Fruit fly (Drosophila melanogaster) whole organism, embryonic: ENCODE data around the gene CG4629.

Experiments used
- Ada2b ChIP-seq: fragments of 200-800 bp; sonication (Bioruptor generic); IDR thresholded peaks from 2 replicates; pipeline ENCODE4 v1.3.6; 2022; ENCODE audit warnings: missing biosample characterization, missing genetic modification characterization
- B-H2 ChIP-seq: fragments of 200-800 bp; sonication (Bioruptor generic); optimal IDR thresholded peaks from 2 replicates; lab custom pipeline; 2018; ENCODE audit warnings: missing biosample characterization, mild to moderate bottlenecking, missing genetic modification characterization
- Bdp1 ChIP-seq: fragments of 200-800 bp; sonication (Bioruptor generic); optimal IDR thresholded peaks from 3 replicates; lab custom pipeline; 2016; ENCODE audit warnings: missing biosample characterization, missing genetic modification characterization
- CG12769 ChIP-seq: fragments of 200-800 bp; sonication (Bioruptor generic); optimal IDR thresholded peaks from 2 replicates; lab custom pipeline; 2019; ENCODE audit warnings: missing biosample characterization, mild to moderate bottlenecking, missing genetic modification characterization, moderate library complexity
- CG13424 ChIP-seq: fragments of 200-800 bp; sonication (Bioruptor generic); optimal IDR thresholded peaks from 2 replicates; lab custom pipeline; 2019; ENCODE audit warnings: missing biosample characterization, mild to moderate bottlenecking, missing genetic modification characterization, moderate library complexity
- CG13624 ChIP-seq: fragments of 200-800 bp; sonication (Bioruptor generic); optimal IDR thresholded peaks from 2 replicates; lab custom pipeline; 2016; ENCODE audit warnings: missing biosample characterization, missing genetic modification characterization
- CG14050 ChIP-seq: fragments of 200-800 bp; sonication (Bioruptor generic); IDR thresholded peaks from 3 replicates; pipeline ENCODE4 v1.3.6; 2022; ENCODE audit warnings: missing biosample characterization, missing genetic modification characterization
- CG14710 ChIP-seq: fragments of 200-800 bp; sonication (Bioruptor generic); optimal IDR thresholded peaks from 3 replicates; lab custom pipeline; 2019; ENCODE audit warnings: missing biosample characterization, mild to moderate bottlenecking, missing genetic modification characterization, moderate library complexity
- CG16815 ChIP-seq: fragments of 200-800 bp; sonication (Bioruptor generic); optimal IDR thresholded peaks from 3 replicates; lab custom pipeline; 2017; ENCODE audit warnings: missing biosample characterization, mild to moderate bottlenecking, missing genetic modification characterization
- CG2678 ChIP-seq: fragments of 200-800 bp; sonication (Bioruptor generic); optimal IDR thresholded peaks from 3 replicates; lab custom pipeline; 2019; ENCODE audit warnings: missing biosample characterization, mild to moderate bottlenecking, missing genetic modification characterization, moderate library complexity
- CG2875 ChIP-seq: fragments of 200-800 bp; sonication (Bioruptor generic); optimal IDR thresholded peaks from 2 replicates; lab custom pipeline; 2017; ENCODE audit warnings: missing biosample characterization, mild to moderate bottlenecking, missing genetic modification characterization, missing genetic modification reagents
- CG5180 ChIP-seq: fragments of 200-800 bp; sonication (Bioruptor generic); optimal IDR thresholded peaks from 3 replicates; lab custom pipeline; 2017; ENCODE audit warnings: missing biosample characterization, missing genetic modification characterization, mild to moderate bottlenecking, moderate library complexity, missing genetic modification reagents
- CG6654 ChIP-seq: fragments of 200-800 bp; sonication (Bioruptor generic); optimal IDR thresholded peaks from 2 replicates; lab custom pipeline; 2017; ENCODE audit warnings: missing biosample characterization, mild to moderate bottlenecking, missing genetic modification characterization
- CG6791 ChIP-seq: fragments of 200-800 bp; sonication (Bioruptor generic); IDR thresholded peaks from 3 replicates; pipeline ENCODE4 v1.3.6; 2022; ENCODE audit warnings: missing biosample characterization, missing genetic modification characterization; ENCODE audit not compliant: partially characterized antibody
- CG8388 ChIP-seq: fragments of 200-800 bp; sonication (Bioruptor generic); optimal IDR thresholded peaks from 2 replicates; lab custom pipeline; 2019; ENCODE audit warnings: missing biosample characterization, mild to moderate bottlenecking, missing genetic modification characterization, moderate library complexity
- CG8924 ChIP-seq: fragments of 200-800 bp; optimal IDR thresholded peaks from 3 replicates; lab custom pipeline; 2019; ENCODE audit warnings: missing biosample characterization, mild to moderate bottlenecking, missing genetic modification characterization, moderate library complexity
- CG9215 ChIP-seq: fragments of 200-800 bp; sonication (Bioruptor generic); IDR thresholded peaks from 2 replicates; pipeline ENCODE4 v1.3.6; 2022; ENCODE audit warnings: missing biosample characterization, missing genetic modification characterization
- CG9437 ChIP-seq: fragments of 200-800 bp; sonication (Bioruptor generic); optimal IDR thresholded peaks from 2 replicates; lab custom pipeline; 2018; ENCODE audit warnings: missing biosample characterization, mild to moderate bottlenecking, missing genetic modification characterization
- CG9727 ChIP-seq: fragments of 200-800 bp; sonication (Bioruptor generic); optimal IDR thresholded peaks from 3 replicates; lab custom pipeline; 2017; ENCODE audit warnings: missing biosample characterization, mild to moderate bottlenecking, missing genetic modification characterization
- CG9797 ChIP-seq: fragments of 200-800 bp; sonication (Bioruptor generic); optimal IDR thresholded peaks from 3 replicates; lab custom pipeline; 2018; ENCODE audit warnings: missing biosample characterization, mild to moderate bottlenecking, missing genetic modification characterization
- CG9817 ChIP-seq: fragments of 200-800 bp; sonication (Bioruptor generic); optimal IDR thresholded peaks from 2 replicates; lab custom pipeline; 2018; ENCODE audit warnings: missing biosample characterization, mild to moderate bottlenecking, missing genetic modification characterization, moderate library complexity
- CTCF ChIP-seq: fragments of 200-800 bp; sonication (Bioruptor generic); optimal IDR thresholded peaks from 2 replicates; lab custom pipeline; 2017; ENCODE audit warnings: missing biosample characterization, mild to moderate bottlenecking, missing genetic modification characterization, moderate library complexity
- Dip2 ChIP-seq: fragments of 200-800 bp; sonication (Bioruptor generic); IDR thresholded peaks from 2 replicates; pipeline ENCODE4 v1.3.6; 2022; ENCODE audit warnings: missing biosample characterization, missing genetic modification characterization
- Doc3 ChIP-seq: fragments of 200-800 bp; sonication (Bioruptor generic); IDR thresholded peaks from 3 replicates; pipeline ENCODE4 v1.3.6; 2022; ENCODE audit warnings: missing biosample characterization, missing genetic modification characterization; ENCODE audit not compliant: partially characterized antibody
- Fer2 ChIP-seq: fragments of 200-800 bp; sonication (Bioruptor generic); optimal IDR thresholded peaks from 2 replicates; lab custom pipeline; 2018; ENCODE audit warnings: missing biosample characterization, mild to moderate bottlenecking, missing genetic modification characterization, moderate library complexity
- Gug ChIP-seq: fragments of 200-800 bp; sonication (Bioruptor generic); IDR thresholded peaks from 4 replicates; pipeline ENCODE4 v1.3.6; 2022; ENCODE audit warnings: missing biosample characterization, missing genetic modification characterization
- Scr ChIP-seq: fragments of 200-800 bp; sonication (Bioruptor generic); IDR thresholded peaks from 2 replicates; pipeline ENCODE4 v1.3.6; 2022; ENCODE audit warnings: missing biosample characterization, missing genetic modification characterization; ENCODE audit not compliant: partially characterized antibody
- Trl ChIP-seq, 3 experiments: fragments of >200 bp in 2 of 3; fragments of 200-800 bp in 1 of 3; sonication (Bioruptor generic) in 1 of 3; optimal IDR thresholded peaks; 2 replicates in 1 of 3; 3 replicates in 2 of 3; lab custom pipeline; 2016 to 2017; ENCODE audit warnings: missing biosample characterization in 1 of 3, missing genetic modification characterization in 1 of 3
- Usf ChIP-seq: fragments of 200-800 bp; sonication (Bioruptor generic); optimal IDR thresholded peaks from 2 replicates; lab custom pipeline; 2017; ENCODE audit warnings: missing genotype, missing biosample characterization, missing genetic modification characterization
- Xrp1 ChIP-seq: fragments of 200-800 bp; sonication (Bioruptor generic); IDR thresholded peaks from 2 replicates; pipeline ENCODE4 v1.3.6; 2022; ENCODE audit warnings: missing biosample characterization, missing genetic modification characterization
- ac ChIP-seq: fragments of 200-800 bp; sonication (Bioruptor generic); optimal IDR thresholded peaks from 3 replicates; lab custom pipeline; 2017; ENCODE audit warnings: missing biosample characterization, mild to moderate bottlenecking, missing genetic modification characterization
- ara ChIP-seq: fragments of 200-800 bp; sonication (Bioruptor generic); IDR thresholded peaks from 2 replicates; pipeline ENCODE4 v1.3.6; 2022; ENCODE audit warnings: missing biosample characterization, missing genetic modification characterization
- ash1 ChIP-seq: fragments of 200-800 bp; sonication (Bioruptor generic); optimal IDR thresholded peaks from 2 replicates; lab custom pipeline; 2018; ENCODE audit warnings: missing biosample characterization, mild to moderate bottlenecking, missing genetic modification characterization
- bsh ChIP-seq, 2 experiments: fragments of 200-800 bp; sonication (Bioruptor generic); optimal IDR thresholded peaks; 2 replicates each; lab custom pipeline; 2017 to 2018; ENCODE audit warnings: mild to moderate bottlenecking in 2 of 2, missing biosample characterization in 2 of 2, missing genetic modification characterization in 2 of 2, moderate library complexity in 1 of 2
- btn ChIP-seq: fragments of 200-800 bp; sonication (Bioruptor generic); optimal IDR thresholded peaks from 2 replicates; lab custom pipeline; 2016; ENCODE audit warnings: missing biosample characterization, missing genetic modification characterization
- cg ChIP-seq: fragments of 200-800 bp; sonication (Bioruptor generic); optimal IDR thresholded peaks from 3 replicates; lab custom pipeline; 2019; ENCODE audit warnings: missing biosample characterization, mild to moderate bottlenecking, missing genetic modification characterization, moderate library complexity
- ci ChIP-seq: fragments of 200-800 bp; sonication (Bioruptor generic); IDR thresholded peaks from 3 replicates; pipeline ENCODE4 v1.3.6; 2022; ENCODE audit warnings: missing biosample characterization, missing genetic modification characterization
- crol ChIP-seq: fragments of 200-800 bp; sonication (Bioruptor generic); IDR thresholded peaks from 2 replicates; pipeline ENCODE4 v1.3.6; 2022; ENCODE audit warnings: missing biosample characterization, missing genetic modification characterization
- dimm ChIP-seq: fragments of 200-800 bp; sonication (Bioruptor generic); IDR thresholded peaks from 2 replicates; pipeline ENCODE4 v1.3.6; 2022; ENCODE audit warnings: missing biosample characterization, missing genetic modification characterization
- disco-r ChIP-seq: fragments of 200-800 bp; sonication (Bioruptor generic); optimal IDR thresholded peaks from 2 replicates; lab custom pipeline; 2016; ENCODE audit warnings: missing biosample characterization, missing genetic modification characterization
- ems ChIP-seq: fragments of 200-800 bp; sonication (Bioruptor generic); optimal IDR thresholded peaks from 3 replicates; lab custom pipeline; 2016; ENCODE audit warnings: missing biosample characterization, missing genetic modification characterization
- grau ChIP-seq: fragments of 200-800 bp; optimal IDR thresholded peaks from 3 replicates; lab custom pipeline; 2019; ENCODE audit warnings: missing biosample characterization, mild to moderate bottlenecking, missing genetic modification characterization, moderate library complexity
- gt ChIP-seq: fragments of 200-800 bp; sonication (Bioruptor generic); IDR thresholded peaks from 2 replicates; pipeline ENCODE4 v1.3.6; 2022; ENCODE audit warnings: missing biosample characterization, missing genetic modification characterization
- lola ChIP-seq, 3 experiments: fragments of >200 bp in 2 of 3; fragments of 200-800 bp in 1 of 3; sonication (Bioruptor generic) in 1 of 3; optimal IDR thresholded peaks; 2 replicates each; lab custom pipeline; 2017 to 2019; ENCODE audit warnings: missing biosample characterization in 3 of 3, missing genetic modification characterization in 3 of 3, mild to moderate bottlenecking in 1 of 3, moderate library complexity in 1 of 3
- p53 ChIP-seq: fragments of 200-800 bp; sonication (Bioruptor generic); optimal IDR thresholded peaks from 2 replicates; lab custom pipeline; 2016; ENCODE audit warnings: missing biosample characterization, missing genetic modification characterization
- pnt ChIP-seq: fragments of 200-800 bp; sonication (Bioruptor generic); optimal IDR thresholded peaks from 3 replicates; lab custom pipeline; 2016; ENCODE audit warnings: missing biosample characterization, missing genetic modification characterization
- ranshi ChIP-seq: fragments of 200-800 bp; sonication (Bioruptor generic); IDR thresholded peaks from 2 replicates; pipeline ENCODE4 v1.3.6; 2022; ENCODE audit warnings: missing biosample characterization, missing genetic modification characterization
- slou ChIP-seq: fragments of 200-800 bp; sonication (Bioruptor generic); optimal IDR thresholded peaks from 3 replicates; lab custom pipeline; 2016; ENCODE audit warnings: missing biosample characterization, missing genetic modification characterization
- tap ChIP-seq: fragments of 200-800 bp; optimal IDR thresholded peaks from 3 replicates; lab custom pipeline; 2019; ENCODE audit warnings: missing biosample characterization, mild to moderate bottlenecking, missing genetic modification characterization, moderate library complexity
- unpg ChIP-seq: fragments of 200-800 bp; sonication (Bioruptor generic); optimal IDR thresholded peaks from 3 replicates; lab custom pipeline; 2018; ENCODE audit warnings: missing biosample characterization, mild to moderate bottlenecking, missing genetic modification characterization, moderate library complexity

The CG4629 gene

dm6 chr2L:1072184-1072583 is 30.1 kb downstream of the CG4629 start (continued):
- TF ChIP-seq CG5180 (peak; percentile 88), CG16815 (GFP tag; lab: Kevin White, UChicago) (peak; percentile 68), CG13424 (tag; lab: Kevin White, UChicago) (peak; percentile 86), disco-r (GFP tag; lab: Kevin White, UChicago) (peak; percentile 91), CG2678 (tag; lab: Kevin White, UChicago) (peak; percentile 93), ci (GFP tag; lab: Robert Waterston, UW) (peak; percentile 97), CG9215 (GFP tag; lab: Robert Waterston, UW) (peak; percentile 57), CG9727 (peak; percentile 95), CG9817 (tag; lab: Kevin White, UChicago) (peak; percentile 82), slou (peak; percentile 91), B-H2 (GFP tag; lab: Kevin White, UChicago) (peak; percentile 88), CTCF (GFP tag; lab: Kevin White, UChicago) (peak; percentile 70), ranshi (GFP tag; lab: Robert Waterston, UW) (peak; percentile 88), CG2875 (GFP tag; lab: Kevin White, UChicago) (peak; percentile 99), Usf (GFP tag; lab: Kevin White, UChicago) (peak; percentile 79), CG8388 (GFP tag; lab: Kevin White, UChicago) (peak; percentile 81), Doc3 (no peak), Dip2 (GFP tag; lab: Robert Waterston, UW) (no peak), Fer2 (peak; percentile 84), btn (GFP tag; lab: Kevin White, UChicago) (peak; percentile 88), Gug (GFP tag; lab: Robert Waterston, UW) (peak; percentile 44; the same call in 1 of the 4 replicates), unpg (GFP tag; lab: Kevin White, UChicago) (peak; percentile 89), tap (peak; percentile 89), CG12769 (tag; lab: Kevin White, UChicago) (peak; percentile 96), CG14710 (peak; percentile 91), Trl (optimal IDR thresholded peaks at IDR 0.05; lab: Kevin White, UChicago) (no peak), Trl (GFP tag; optimal IDR thresholded peaks at IDR 0.05; lab: Kevin White, UChicago) (peak; percentile 97), dimm (GFP tag; lab: Robert Waterston, UW) (peak; percentile 81; the same call in 1 of the 2 replicates), bsh (GFP tag; optimal IDR thresholded peaks at IDR 0.05; lab: Kevin White, UChicago) (peak; percentile 30 to 95), Ada2b (GFP tag; lab: Robert Waterston, UW) (peak; percentile 78), cg (GFP tag; lab: Kevin White, UChicago) (peak; percentile 13), Scr (GFP tag; lab: Robert Waterston, UW) (no peak), p53 (GFP tag; lab: Kevin White, UChicago) (peak; percentile 90), CG14050 (GFP tag; lab: Robert Waterston, UW) (peak; percentile 85), gt (GFP tag; lab: Robert Waterston, UW) (peak; percentile 72), pnt (GFP tag; lab: Kevin White, UChicago) (peak; percentile 87), CG9437 (GFP tag; lab: Kevin White, UChicago) (peak; percentile 49), ems (GFP tag; lab: Kevin White, UChicago) (peak; percentile 89), CG6654 (GFP tag; lab: Kevin White, UChicago) (peak; percentile 74), ara (GFP tag; lab: Robert Waterston, UW) (peak; percentile 94), ac (GFP tag; lab: Kevin White, UChicago) (peak; percentile 92), CG9797 (GFP tag; lab: Kevin White, UChicago) (peak; percentile 59), grau (peak; percentile 71), Xrp1 (GFP tag; lab: Robert Waterston, UW) (peak; percentile 97), CG6791 (GFP tag; lab: Robert Waterston, UW) (no peak), Bdp1 (GFP tag; lab: Kevin White, UChicago) (peak; percentile 89), ash1 (GFP tag; lab: Kevin White, UChicago) (peak; percentile 95), CG13624 (peak; percentile 83), CG8924 (tag; lab: Kevin White, UChicago) (peak; percentile 86), crol (peak; percentile 67), lola (GFP tag; optimal IDR thresholded peaks at IDR 0.05; lab: Kevin White, UChicago) (peak in 1 of 3 experiments; percentile 87)
